Worm (Caenorhabditis elegans) whole organism, L1 larva: ENCODE data around the gene F54D10.7.

Source experiments
- F16B12.6 ChIP-seq: fragments of 150-350 bp; optimal IDR thresholded peaks from 2 replicates; lab custom pipeline; 2014; ENCODE audit warnings: missing biosample characterization, missing genetic modification characterization
- ama-1 ChIP-seq: fragments of 150-350 bp; optimal IDR thresholded peaks from 2 replicates; lab custom pipeline; 2014
- nhr-77 ChIP-seq: fragments of 150-350 bp; optimal IDR thresholded peaks from 2 replicates; lab custom pipeline; 2014; ENCODE audit warnings: missing biosample characterization, missing genetic modification characterization
- nhr-90 ChIP-seq: sonication (generic microtip); optimal IDR thresholded peaks from 2 replicates; lab custom pipeline; 2016; ENCODE audit warnings: mild to moderate bottlenecking, missing genetic modification characterization, missing compliant biosample characterization; ENCODE audit not compliant: poor library complexity
- skn-1 ChIP-seq: fragments of 150-350 bp; optimal IDR thresholded peaks from 2 replicates; lab custom pipeline; 2014; ENCODE audit warnings: missing biosample characterization, missing genetic modification characterization
- unc-98 ChIP-seq: fragments of 200-800 bp; sonication (Bioruptor generic); IDR thresholded peaks from 2 replicates; pipeline ENCODE4 v1.3.6; 2022; ENCODE audit warnings: missing genetic modification characterization, missing compliant biosample characterization
- xbp-1 ChIP-seq: sonication (generic microtip); optimal IDR thresholded peaks from 2 replicates; lab custom pipeline; 2016; ENCODE audit warnings: missing genetic modification characterization, missing compliant biosample characterization

ce11 chrII:3835915-3836314 lies 14.8 kb upstream of the F54D10.7 start, which contains the start of gene oac-4:
- TF ChIP-seq nhr-90 (no peak), F16B12.6 (tag; lab: Kevin White, UChicago) (no peak), ama-1 (lab: Kevin White, UChicago) (no peak), nhr-77 (tag; lab: Kevin White, UChicago) (no peak), skn-1 (tag; lab: Kevin White, UChicago) (no peak), unc-98 (GFP tag; lab: Robert Waterston, UW) (no peak), xbp-1 (tag; lab: Kevin White, UChicago) (no peak)
